Fruit fly (Drosophila melanogaster) whole organism, larva: ENCODE data around the gene borr.

Experiments used
- noc ChIP-seq: fragments of 200-800 bp; sonication (Bioruptor generic); optimal IDR thresholded peaks from 3 replicates; lab custom pipeline; 2019; ENCODE audit warnings: missing biosample characterization, mild to moderate bottlenecking, missing genetic modification characterization, moderate library complexity

borr gene

dm6 chr2L:9252947-9253346, at the start of gene borr:
Gene borr (minus strand): TSS chr2L:9253118.
- TF ChIP-seq noc, result no peak

DNA sequence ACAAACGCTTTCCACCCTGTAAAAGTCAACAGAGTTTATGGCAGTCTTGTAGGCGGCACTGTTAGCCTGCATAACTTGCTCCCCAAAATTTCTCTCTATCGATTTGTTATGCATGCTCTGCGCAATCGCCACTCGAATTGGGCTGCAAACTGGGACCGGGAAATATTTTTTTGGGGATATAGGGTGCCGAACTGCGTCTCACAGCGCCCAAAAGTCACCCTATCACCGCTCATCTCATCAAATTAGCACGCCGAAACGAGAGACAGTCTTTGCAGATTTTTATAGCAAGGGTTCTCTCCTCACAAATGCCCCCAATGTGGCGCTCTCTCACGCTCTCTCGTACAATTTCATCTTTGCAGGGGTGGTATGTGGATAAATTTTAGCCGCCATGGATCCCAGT, 19.2 kb upstream of the borr start:
- no peak for TF ChIP-seq noc

- TF ChIP-seq noc, result no peak
These were observed 13.1 kb upstream of the borr start for dm6 chr2L:9266060-9266459.

dm6 chr2L:9256316-9256715, 3.4 kb upstream of the borr start, which contains the start of gene Ggamma30A:
Gene Ggamma30A (plus strand): TSS chr2L:9256563.
- no peak for TF ChIP-seq noc

- TF ChIP-seq noc, result no peak
These were observed 1.8 kb upstream of the borr start, which contains the start of gene lectin-30A for dm6 chr2L:9254754-9255153. Gene lectin-30A (minus strand): TSS chr2L:9254854.

DNA sequence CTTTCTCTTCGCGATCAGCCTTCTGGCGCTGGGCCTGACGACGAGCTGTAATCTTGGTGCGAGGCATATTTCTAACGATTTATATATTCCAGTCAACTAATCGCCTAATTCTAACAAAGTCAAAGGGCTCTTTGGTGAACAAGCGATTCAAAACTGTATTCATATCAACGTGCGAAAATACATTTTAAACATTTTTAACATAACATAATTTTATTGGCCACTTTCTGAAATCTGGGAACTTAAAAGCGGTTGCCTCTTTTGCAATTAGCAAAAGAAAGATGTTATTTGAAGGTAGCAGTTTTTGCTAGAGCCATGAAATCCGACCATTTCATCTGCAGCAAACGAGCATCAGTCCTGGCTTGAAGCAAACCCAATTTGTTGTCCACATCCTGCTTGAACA, 2.0 kb downstream of the borr start, which contains the start of gene aust:
TSS of gene aust (minus strand) at position 101 of the 400 bp plus-strand sequence.
- TF ChIP-seq noc, result no peak

- no peak for TF ChIP-seq noc
These were observed 8.7 kb downstream of the borr start for dm6 chr2L:9244263-9244662.

dm6 chr2L:9237212-9238031, 15.5 kb downstream of the borr start:
- TF ChIP-seq noc, result no peak

DNA sequence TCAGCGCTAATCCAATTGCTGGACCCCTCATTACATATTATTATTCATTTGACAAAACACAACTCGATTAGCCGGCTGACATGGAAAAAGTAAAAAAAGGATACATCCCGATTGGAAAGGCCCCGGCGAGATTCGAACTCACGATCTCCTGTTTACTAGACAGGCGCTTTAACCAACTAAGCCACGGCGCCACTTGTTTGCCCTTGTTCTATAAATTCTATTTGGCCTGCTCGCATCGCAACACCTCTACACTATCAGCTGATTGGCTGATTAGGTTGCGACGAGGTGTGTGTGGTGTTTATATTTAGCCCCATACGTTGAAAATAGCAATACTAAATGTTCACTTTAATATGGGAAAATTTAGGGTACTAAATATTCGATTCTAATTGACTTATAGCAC, 16.5 kb downstream of the borr start:
- TF ChIP-seq noc, result no peak

DNA sequence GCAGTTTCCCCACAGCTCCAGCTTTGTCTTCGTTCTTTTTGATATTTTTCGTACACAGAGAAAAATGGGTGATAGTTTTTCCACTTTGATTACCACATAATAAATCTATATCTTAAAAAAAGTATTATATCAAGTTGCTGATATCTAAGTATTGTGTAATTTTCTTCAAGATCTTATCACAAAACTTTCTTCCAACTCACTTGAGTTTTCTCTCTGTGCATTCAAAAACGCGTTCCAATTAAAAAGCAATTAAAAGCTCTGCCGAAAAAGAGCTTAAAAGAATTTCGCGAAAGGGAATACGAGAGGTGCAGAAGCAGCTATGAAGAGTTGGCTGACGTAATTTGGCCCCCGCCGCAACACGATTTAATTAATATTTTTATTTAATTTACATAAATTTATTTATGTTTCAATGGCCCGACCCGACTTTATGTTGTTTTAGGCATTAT, 17.3 kb downstream of the borr start:
- peak; percentile 76 for TF ChIP-seq noc

DNA sequence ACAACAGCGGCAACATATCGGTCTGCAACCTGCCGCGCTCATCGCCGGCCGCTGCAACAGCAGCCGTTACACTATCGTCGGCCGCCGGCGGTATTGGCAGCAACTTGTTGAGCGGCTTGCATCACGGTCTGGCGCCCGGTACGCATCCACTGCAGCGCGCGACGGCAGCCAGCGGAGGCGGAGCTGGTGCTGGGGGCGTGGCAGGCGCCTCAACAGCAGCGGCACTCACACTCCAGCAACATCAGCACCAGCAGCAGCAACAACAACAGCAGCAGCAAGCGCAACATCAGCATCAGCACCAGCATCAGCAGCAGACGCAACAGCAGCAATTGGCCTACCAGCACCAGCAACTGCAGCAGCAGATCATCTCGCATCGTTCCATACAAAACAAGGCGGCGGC, 18.8 kb downstream of the borr start:
- no peak for TF ChIP-seq noc

DNA sequence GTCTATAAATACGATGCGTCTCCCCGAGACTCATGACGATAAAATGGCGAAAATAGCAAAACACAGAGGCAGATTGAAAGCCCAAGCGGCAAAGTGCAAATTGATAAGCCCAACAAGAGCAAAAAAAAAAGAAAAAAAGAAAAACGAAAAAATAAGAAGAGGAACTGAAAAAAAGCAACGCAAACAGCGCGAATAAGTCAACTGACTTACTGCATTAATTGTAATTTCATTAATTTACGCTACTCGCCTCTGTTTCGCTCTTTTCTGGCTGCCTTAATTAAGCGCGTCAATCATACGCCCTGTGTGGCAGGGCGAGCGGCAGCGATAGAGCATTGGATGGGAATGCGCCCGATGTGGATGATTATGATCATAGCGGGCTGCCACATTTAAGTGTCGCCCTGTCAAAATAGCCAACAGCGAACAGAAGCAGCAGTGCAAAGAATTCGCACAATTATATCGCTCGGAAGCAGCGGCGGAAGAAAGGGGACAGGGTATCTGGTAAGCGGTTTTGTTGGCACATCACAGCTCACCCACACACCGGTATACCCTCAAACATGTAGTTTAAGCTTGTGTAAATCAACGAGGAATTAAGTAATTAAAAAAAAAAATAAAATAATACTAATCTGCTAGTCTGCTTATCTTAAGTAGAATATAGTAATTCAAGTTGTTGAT, 21.0 kb downstream of the borr start:
- peak; percentile 44 for TF ChIP-seq noc

dm6 chr2L:9229694-9230093, 23.2 kb downstream of the borr start:
- TF ChIP-seq noc, result no peak

DNA sequence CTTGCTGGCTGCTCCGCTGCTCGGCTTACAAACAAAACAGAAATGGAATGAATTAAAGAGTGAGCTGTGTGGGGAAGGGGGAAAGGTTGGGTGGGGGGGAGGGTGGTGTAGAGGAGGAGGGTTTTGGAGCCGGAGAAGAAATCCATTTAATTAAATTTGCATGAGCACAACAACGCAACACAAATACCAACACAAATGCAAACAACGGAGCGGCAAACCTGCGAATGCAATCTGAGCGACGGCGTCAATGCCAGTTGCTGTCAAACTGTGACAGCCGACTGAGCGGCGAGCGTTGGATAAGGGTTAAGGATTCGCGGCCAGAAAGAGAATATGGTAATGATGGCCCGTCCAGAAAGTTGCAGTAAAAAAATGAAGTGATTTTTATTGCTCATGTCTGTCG, 27.5 kb downstream of the borr start:
- no peak for TF ChIP-seq noc

dm6 chr2L:9224364-9225019, 28.4 kb downstream of the borr start:
- no peak for TF ChIP-seq noc

DNA sequence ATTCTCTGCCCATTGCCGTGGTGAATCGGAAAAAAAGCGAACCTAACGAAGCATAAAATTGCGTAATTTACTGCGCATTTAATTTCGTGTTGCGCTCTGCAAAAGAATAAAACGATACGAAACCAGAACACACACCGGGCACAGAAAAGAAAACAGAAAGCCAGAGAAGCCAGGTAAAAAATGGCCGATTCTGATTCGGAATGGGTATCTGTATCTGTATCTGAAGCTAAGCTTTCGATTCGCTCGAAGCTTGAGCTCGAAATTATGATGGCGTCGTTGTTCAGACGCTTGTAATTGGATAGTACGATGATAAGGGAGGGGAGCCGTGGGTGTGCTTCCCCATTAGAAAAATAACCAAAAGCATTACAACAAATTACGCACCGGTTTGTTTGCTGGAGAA, 29.7 kb downstream of the borr start:
- no peak for TF ChIP-seq noc

- TF ChIP-seq noc, result no peak
These were observed 37.0 kb downstream of the borr start for dm6 chr2L:9215899-9216298.
